Fruit fly (Drosophila melanogaster): ENCODE data around the gene LSm-4.

DNA sequence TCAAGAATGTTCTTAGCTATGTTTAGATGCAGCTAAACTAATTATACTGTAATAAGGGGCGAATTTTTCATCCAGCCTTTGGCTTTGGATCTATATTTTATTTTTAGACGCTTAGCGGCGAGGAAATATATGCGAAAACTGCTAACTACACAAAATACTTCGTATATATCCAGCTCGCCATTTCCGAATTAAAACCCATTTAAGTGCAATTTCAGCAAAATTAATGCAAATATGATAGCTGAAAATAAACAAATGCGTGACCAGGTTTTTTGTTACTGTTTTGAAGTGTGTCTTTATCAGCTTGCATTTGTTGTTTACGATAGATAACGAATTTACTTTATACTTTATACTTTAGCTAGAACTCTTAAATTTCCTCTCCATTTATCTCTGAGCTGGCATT is 10.0 kb downstream of the LSm-4 start:
- TF ChIP-seq Vsx2 (GFP tag; optimal IDR thresholded peaks at IDR 0.05; ENCODE audit: partially characterized antibody) (no peak), Sp1 (GFP tag; optimal IDR thresholded peaks at IDR 0.05) (no peak)
